Worm (Caenorhabditis elegans): ENCODE results near the gene T02G5.15.

The T02G5.15 gene

ce11 chrII:7111012-7111656 is 27.0 kb downstream of the T02G5.15 start:
- peak in 1 of 2 experiments; percentile 95 for TF ChIP-seq unc-62 (GFP tag; optimal IDR thresholded peaks at IDR 0.05 in 1 of 2)
- TF ChIP-seq unc-62 (tag; optimal IDR thresholded peaks at IDR 0.05) = no peak
- TF ChIP-seq fkh-10 (GFP tag; optimal IDR thresholded peaks at IDR 0.05) = peak; percentile 45
- peak in 1 of 2 experiments; percentile 53 for TF ChIP-seq lsy-2 (tag; optimal IDR thresholded peaks at IDR 0.05)
- 0 out of 2 replicates have a peak, but pooled peaks have one; percentile 9 for TF ChIP-seq hmg-1.1 (GFP tag; IDR thresholded peaks at IDR 0.05)
- TF ChIP-seq ama-1 (optimal IDR thresholded peaks at IDR 0.05) = no peak

- peak; percentile 33 for TF ChIP-seq nhr-28 (tag; optimal IDR thresholded peaks at IDR 0.05)
- peak in 1 of 2 experiments; percentile 22 for TF ChIP-seq ZK546.5 (tag; optimal IDR thresholded peaks at IDR 0.05)
- peak; percentile 15 for TF ChIP-seq lin-13 (GFP tag; optimal IDR thresholded peaks at IDR 0.05)
- no peak for TF ChIP-seq daf-16 (GFP tag; optimal IDR thresholded peaks at IDR 0.05)
- peak; percentile 13 for TF ChIP-seq daf-16 (tag; optimal IDR thresholded peaks at IDR 0.05)
- TF ChIP-seq lsy-2 (tag; optimal IDR thresholded peaks at IDR 0.05) = peak; percentile 92 to 99
- TF ChIP-seq ZK337.2 (GFP tag; IDR thresholded peaks at IDR 0.05) = no peak
- peak; percentile 25 for TF ChIP-seq dpl-1 (GFP tag; optimal IDR thresholded peaks at IDR 0.05)
- TF ChIP-seq T20F7.1 (GFP tag; optimal IDR thresholded peaks at IDR 0.05) = peak; percentile 69
- TF ChIP-seq dmd-8 (GFP tag; IDR thresholded peaks at IDR 0.05) = no peak
- TF ChIP-seq ctbp-1 (GFP tag; IDR thresholded peaks at IDR 0.05) = no peak
- peak; percentile 7 for TF ChIP-seq hlh-30 (tag; optimal IDR thresholded peaks at IDR 0.05; ENCODE audit: insufficient read depth)
- 0 out of 2 replicates have a peak, but pooled peaks have one; percentile 17 for TF ChIP-seq hmg-1.1 (GFP tag; IDR thresholded peaks at IDR 0.05)
- TF ChIP-seq lin-38 (GFP tag; IDR thresholded peaks at IDR 0.05) = no peak
- TF ChIP-seq mes-2 (tag; optimal IDR thresholded peaks at IDR 0.05; ENCODE audit: poor library complexity, severe bottlenecking) = peak; percentile 72
- peak; percentile 3 for TF ChIP-seq hlh-11 (tag; optimal IDR thresholded peaks at IDR 0.05)
- no peak for TF ChIP-seq ceh-20 (GFP tag; IDR thresholded peaks at IDR 0.05)
Observed at ce11 chrII:7111657-7112049, 27.5 kb downstream of the T02G5.15 start, which contains the start of gene F10E7.5. Gene F10E7.5, plus strand, starts transcription at chrII:7111978.

DNA sequence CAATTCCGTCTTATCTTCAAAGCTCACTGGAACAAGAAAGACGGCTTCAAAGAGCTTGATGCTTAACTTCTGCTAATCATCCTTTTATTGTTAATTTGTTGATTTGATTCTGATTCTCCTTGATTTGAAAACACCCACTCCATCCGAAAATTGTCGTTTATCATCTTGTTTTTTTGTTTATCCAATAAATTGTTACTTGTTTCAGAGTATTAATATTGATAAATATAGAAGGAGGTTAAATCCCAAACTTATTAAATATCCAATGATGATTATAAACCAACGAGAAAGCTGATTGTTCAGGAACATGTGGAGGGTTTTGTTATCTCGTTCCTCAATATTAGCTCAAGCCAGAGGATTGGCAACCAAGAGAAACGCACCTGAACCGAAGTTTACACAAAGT is 28.7 kb downstream of the T02G5.15 start, which contains the start of gene F10E7.6:
F10E7.6 (plus strand) TSS at position 301 of the 400 bp plus-strand sequence.
- TF ChIP-seq unc-62 (GFP tag; optimal IDR thresholded peaks at IDR 0.05 in 1 of 2) (peak in 1 of 2 experiments; percentile 63), unc-62 (tag; optimal IDR thresholded peaks at IDR 0.05) (no peak), F10B5.3 (tag; optimal IDR thresholded peaks at IDR 0.05) (no peak), dve-1 (tag; optimal IDR thresholded peaks at IDR 0.05; ENCODE audit: insufficient read depth) (no peak), nhr-237 (tag; optimal IDR thresholded peaks at IDR 0.05) (no peak), lin-1 (GFP tag; IDR thresholded peaks at IDR 0.05) (no peak)

DNA sequence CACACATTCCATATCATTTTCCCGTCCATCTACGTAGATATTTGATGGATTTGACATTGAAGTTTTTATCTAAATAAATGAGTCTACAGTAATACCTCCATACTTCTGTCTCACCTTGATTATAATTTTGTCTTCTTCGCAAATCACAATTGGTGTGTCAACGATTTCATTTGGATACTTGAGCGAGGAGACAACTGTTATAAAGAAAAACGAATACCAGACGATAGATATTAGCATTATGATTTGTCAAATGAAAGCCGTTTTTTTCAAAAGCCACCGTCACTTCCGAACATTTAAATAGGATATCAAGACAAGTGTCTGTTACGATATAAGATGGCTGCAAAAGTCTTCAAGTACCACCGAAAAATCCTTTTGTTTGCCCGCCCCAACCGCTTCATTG is 31.5 kb downstream of the T02G5.15 start, which contains the start of gene cutl-5:
cutl-5 (minus strand) TSS at position 269 of the 400 bp plus-strand sequence.
- TF ChIP-seq ztf-7 (tag; optimal IDR thresholded peaks at IDR 0.05) = no peak
- no peak for TF ChIP-seq dpl-1 (GFP tag; optimal IDR thresholded peaks at IDR 0.05)
- TF ChIP-seq mxl-2 (GFP tag; conservative IDR thresholded peaks at IDR 0.05) = no peak
- peak in 1 of 2 experiments; percentile 93 for TF ChIP-seq unc-62 (GFP tag; optimal IDR thresholded peaks at IDR 0.05 in 1 of 2)
- TF ChIP-seq unc-62 (tag; optimal IDR thresholded peaks at IDR 0.05) = no peak

ce11 chrII:7116350-7116749 is 32.2 kb downstream of the T02G5.15 start, which contains the start of gene spon-1:
Gene spon-1, plus strand, starts transcription at chrII:7116557.
- TF ChIP-seq dpl-1 (GFP tag; optimal IDR thresholded peaks at IDR 0.05) (no peak), zag-1 (tag; optimal IDR thresholded peaks at IDR 0.05) (no peak), unc-39 (tag; optimal IDR thresholded peaks at IDR 0.05) (no peak), ces-1 (GFP tag; optimal IDR thresholded peaks at IDR 0.05) (no peak), dmd-8 (GFP tag; IDR thresholded peaks at IDR 0.05) (no peak), lir-3 (tag; optimal IDR thresholded peaks at IDR 0.05) (no peak), php-3 (GFP tag; IDR thresholded peaks at IDR 0.05) (no peak), daf-16 (GFP tag; optimal IDR thresholded peaks at IDR 0.05) (no peak), daf-16 (tag; optimal IDR thresholded peaks at IDR 0.05) (no peak), ztf-7 (tag; optimal IDR thresholded peaks at IDR 0.05) (no peak), nhr-76 (tag; optimal IDR thresholded peaks at IDR 0.05) (no peak), set-16 (GFP tag; IDR thresholded peaks at IDR 0.05) (no peak)
